Fruit fly (Drosophila melanogaster): ENCODE measurements around the gene beta-Man.

beta-Man gene

dm6 chr3R:4215264-4215993 lies 18.4 kb downstream of the beta-Man start, which contains the start of gene CG14636 (continued):
- TF ChIP-seq CG18619 (GFP tag; optimal IDR thresholded peaks at IDR 0.05) = peak; percentile 62
- TF ChIP-seq so (GFP tag; IDR thresholded peaks at IDR 0.05) = peak; percentile 81; the same call in 2 of the 3 replicates
- peak; percentile 51 for TF ChIP-seq CG13775 (GFP tag; optimal IDR thresholded peaks at IDR 0.05)
- peak; percentile 49 for TF ChIP-seq ap (GFP tag; IDR thresholded peaks at IDR 0.05)
- TF ChIP-seq fd102C (GFP tag; optimal IDR thresholded peaks at IDR 0.05) = no peak
- TF ChIP-seq luna (GFP tag; optimal IDR thresholded peaks at IDR 0.05) = no peak
- no peak for TF ChIP-seq lov (optimal IDR thresholded peaks at IDR 0.05)
- no peak for TF ChIP-seq lov (GFP tag; IDR thresholded peaks at IDR 0.05)
- no peak; the same call in 1 of the 2 replicates for TF ChIP-seq chm (GFP tag; IDR thresholded peaks at IDR 0.05)
- peak; percentile 74 for TF ChIP-seq nau (GFP tag; optimal IDR thresholded peaks at IDR 0.05)
- TF ChIP-seq CG11247 (GFP tag; IDR thresholded peaks at IDR 0.05) = peak; percentile 61
- peak; percentile 87 for TF ChIP-seq Rfx (GFP tag; IDR thresholded peaks at IDR 0.05)
- TF ChIP-seq Dp (GFP tag; optimal IDR thresholded peaks at IDR 0.05) = no peak
- TF ChIP-seq Hmx (GFP tag; optimal IDR thresholded peaks at IDR 0.05) = no peak
- TF ChIP-seq Bdp1 (GFP tag; optimal IDR thresholded peaks at IDR 0.05) = peak; percentile 36
- TF ChIP-seq Sox100B (GFP tag; optimal IDR thresholded peaks at IDR 0.05) = peak; percentile 70
- peak; percentile 74 to 92 for TF ChIP-seq Pdp1 (GFP tag; optimal IDR thresholded peaks at IDR 0.05)
- TF ChIP-seq Taf1 (GFP tag; IDR thresholded peaks at IDR 0.05) = peak; percentile 35; the same call in 1 of the 2 replicates
- TF ChIP-seq CG43689 (GFP tag; IDR thresholded peaks at IDR 0.05) = no peak
- TF ChIP-seq Hsf (GFP tag; optimal IDR thresholded peaks at IDR 0.05) = peak; percentile 72
- peak; percentile 85 for TF ChIP-seq tgo (GFP tag; IDR thresholded peaks at IDR 0.05)
- TF ChIP-seq Dad (GFP tag; optimal IDR thresholded peaks at IDR 0.05) = peak; percentile 39
- no peak for TF ChIP-seq Six4 (GFP tag; optimal IDR thresholded peaks at IDR 0.05)
- TF ChIP-seq NC2β (GFP tag; optimal IDR thresholded peaks at IDR 0.05) = peak; percentile 62
- TF ChIP-seq shn (GFP tag; optimal IDR thresholded peaks at IDR 0.05) = peak; percentile 74
- peak; percentile 56 for TF ChIP-seq onecut (GFP tag; IDR thresholded peaks at IDR 0.05)
- TF ChIP-seq dati (GFP tag; IDR thresholded peaks at IDR 0.05) = no peak
- peak; percentile 43 for TF ChIP-seq pum (GFP tag; optimal IDR thresholded peaks at IDR 0.05)
- TF ChIP-seq Dbx (GFP tag; IDR thresholded peaks at IDR 0.05) = peak; percentile 60; the same call in 1 of the 3 replicates
- TF ChIP-seq repo (GFP tag; optimal IDR thresholded peaks at IDR 0.05) = peak; percentile 58
- TF ChIP-seq fd96Cb (tag; optimal IDR thresholded peaks at IDR 0.05) = peak; percentile 40
- TF ChIP-seq CG6175 (GFP tag; IDR thresholded peaks at IDR 0.05) = 0 out of 3 replicates have a peak, but pooled peaks have one; percentile 11
- peak; percentile 70 for TF ChIP-seq CG14667 (GFP tag; IDR thresholded peaks at IDR 0.05)
- no peak for TF ChIP-seq Hey (tag; optimal IDR thresholded peaks at IDR 0.05)
- peak; percentile 55 for TF ChIP-seq CG4730 (GFP tag; IDR thresholded peaks at IDR 0.05)
- TF ChIP-seq ato (GFP tag; IDR thresholded peaks at IDR 0.05; ENCODE audit: partially characterized antibody) = peak; percentile 30; the same call in 1 of the 2 replicates
- TF ChIP-seq CG42726 (GFP tag; IDR thresholded peaks at IDR 0.05; ENCODE audit: partially characterized antibody) = no peak
- TF ChIP-seq CG3995 (GFP tag; optimal IDR thresholded peaks at IDR 0.05) = peak; percentile 12
- peak; percentile 87 for TF ChIP-seq Ets65A (GFP tag)
- peak; percentile 25 for TF ChIP-seq CG17829 (tag; optimal IDR thresholded peaks at IDR 0.05)
- TF ChIP-seq CG7372 (GFP tag; IDR thresholded peaks at IDR 0.05) = peak; percentile 77
- TF ChIP-seq Doc3 (GFP tag; IDR thresholded peaks at IDR 0.05; ENCODE audit: partially characterized antibody) = no peak
- peak; percentile 36 for TF ChIP-seq btn (GFP tag; optimal IDR thresholded peaks at IDR 0.05)
- TF ChIP-seq CG11695 (GFP tag; IDR thresholded peaks at IDR 0.05) = peak; percentile 84
- TF ChIP-seq CG10959 (GFP tag; IDR thresholded peaks at IDR 0.05) = no peak
- peak; percentile 69; the same call in 1 of the 2 replicates for TF ChIP-seq CG31224 (GFP tag; IDR thresholded peaks at IDR 0.05)
- peak; percentile 73; the same call in 2 of the 3 replicates for TF ChIP-seq Optix (GFP tag; IDR thresholded peaks at IDR 0.05)
- TF ChIP-seq pita (GFP tag; optimal IDR thresholded peaks at IDR 0.05) = no peak
- TF ChIP-seq HLH54F (GFP tag; optimal IDR thresholded peaks at IDR 0.05) = peak; percentile 66
